Fruit fly (Drosophila melanogaster) whole organism, wandering third instar larva: ENCODE results near the gene Rbfox1.

Experiments
- dmrt93B ChIP-seq: fragments of 200-800 bp; sonication (Bioruptor generic); optimal IDR thresholded peaks from 2 replicates; lab custom pipeline; 2018; ENCODE audit warnings: missing biosample characterization, mild to moderate bottlenecking, missing genetic modification characterization
- lola ChIP-seq: fragments of >200 bp; optimal IDR thresholded peaks from 2 replicates; lab custom pipeline; 2017; ENCODE audit warnings: missing biosample characterization, missing genetic modification characterization
- sv ChIP-seq: fragments of 200-800 bp; sonication (Bioruptor generic); optimal IDR thresholded peaks from 3 replicates; lab custom pipeline; 2016; ENCODE audit warnings: missing biosample characterization, missing genetic modification characterization

dm6 chr3L:10504607-10505006, 23.4 kb downstream of the Rbfox1 start:
- no peak for TF ChIP-seq lola (GFP tag; lab: Kevin White, UChicago)
- TF ChIP-seq dmrt93B (GFP tag; lab: Kevin White, UChicago), result no peak
- TF ChIP-seq sv, result no peak
